Worm (Caenorhabditis elegans) whole organism, mixed stage, embryonic: ENCODE measurements around the gene F40G9.5.

Experiments
- elt-3 ChIP-seq: fragments of 150-350 bp; optimal IDR thresholded peaks from 2 replicates; lab custom pipeline; 2014; ENCODE audit warnings: missing biosample characterization, missing genetic modification characterization
- lin-13 ChIP-seq: fragments of 150-350 bp; optimal IDR thresholded peaks from 2 replicates; lab custom pipeline; 2014; ENCODE audit warnings: missing biosample characterization, missing genetic modification characterization
- nhr-12 ChIP-seq: fragments of 150-350 bp; optimal IDR thresholded peaks from 2 replicates; lab custom pipeline; 2014; ENCODE audit warnings: missing biosample characterization, missing genetic modification characterization
- nhr-2 ChIP-seq: fragments of 150-350 bp; optimal IDR thresholded peaks from 2 replicates; lab custom pipeline; 2014; ENCODE audit warnings: missing biosample characterization, missing genetic modification characterization
- nhr-28 ChIP-seq: fragments of 150-350 bp; optimal IDR thresholded peaks from 2 replicates; lab custom pipeline; 2014; ENCODE audit warnings: missing biosample characterization, missing genetic modification characterization
- sptf-1 ChIP-seq: sonication (generic microtip); optimal IDR thresholded peaks from 2 replicates; lab custom pipeline; 2017; ENCODE audit warnings: mild to moderate bottlenecking, missing genetic modification characterization, moderate library complexity, missing compliant biosample characterization
- unc-39 ChIP-seq: fragments of 150-350 bp; optimal IDR thresholded peaks from 2 replicates; lab custom pipeline; 2014; ENCODE audit warnings: missing biosample characterization, missing genetic modification characterization

DNA sequence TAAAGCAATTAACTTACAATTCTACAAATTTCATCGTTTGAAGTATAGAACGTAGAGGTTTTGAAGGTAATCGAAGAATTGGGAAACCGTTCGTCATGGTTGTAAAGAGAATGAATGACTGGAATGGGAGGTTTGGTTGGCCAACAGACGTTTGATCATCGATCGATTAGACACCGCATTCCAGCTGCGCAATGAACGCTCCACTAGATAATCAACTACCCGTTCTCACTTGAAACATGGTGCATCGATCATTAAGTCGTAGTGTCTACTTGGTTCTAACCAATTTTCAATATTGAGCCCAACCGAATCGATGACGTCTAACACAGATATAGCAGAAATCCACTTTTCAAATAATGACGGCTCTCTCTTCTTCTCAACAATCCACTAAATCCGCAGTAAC lies 37.9 kb upstream of the F40G9.5 start, which contains the start of gene fbxb-82:
- TF ChIP-seq nhr-2 (tag; lab: Kevin White, UChicago) (no peak), nhr-12 (no peak), elt-3 (tag; lab: Kevin White, UChicago) (no peak), nhr-28 (tag; lab: Kevin White, UChicago) (no peak), unc-39 (tag; lab: Kevin White, UChicago) (no peak), lin-13 (tag; lab: Kevin White, UChicago) (no peak), sptf-1 (tag; lab: Kevin White, UChicago) (no peak)
